Worm (Caenorhabditis elegans) whole organism, early embryonic: Measurements from ENCODE around the gene C34B4.4.

Experiments
- B0310.2 ChIP-seq: sonication (generic microtip); optimal IDR thresholded peaks from 2 replicates; lab custom pipeline; 2016; ENCODE audit warnings: mild to moderate bottlenecking, missing genetic modification characterization, missing compliant biosample characterization
- F13C5.2 ChIP-seq: sonication (generic microtip); optimal IDR thresholded peaks from 2 replicates; lab custom pipeline; 2017; ENCODE audit warnings: mild to moderate bottlenecking, missing genetic modification characterization, inconsistent platforms, missing compliant biosample characterization
- aly-1 ChIP-seq: sonication (generic microtip); optimal IDR thresholded peaks from 2 replicates; lab custom pipeline; 2016; ENCODE audit warnings: missing genetic modification characterization, missing compliant biosample characterization
- ama-1 ChIP-seq: fragments of 150-350 bp; optimal IDR thresholded peaks from 2 replicates; lab custom pipeline; 2014
- ceh-13 ChIP-seq: fragments of 200-800 bp; sonication (Bioruptor generic); optimal IDR thresholded peaks from 2 replicates; lab custom pipeline; 2018; ENCODE audit warnings: mild to moderate bottlenecking, missing genetic modification characterization, missing compliant biosample characterization
- ceh-36 ChIP-seq: sonication (generic microtip); optimal IDR thresholded peaks from 2 replicates; lab custom pipeline; 2016; ENCODE audit warnings: missing genetic modification characterization, inconsistent platforms, missing compliant biosample characterization
- ets-7 ChIP-seq: sonication (generic microtip); optimal IDR thresholded peaks from 2 replicates; lab custom pipeline; 2016; ENCODE audit warnings: missing genotype, missing genetic modification characterization, missing compliant biosample characterization
- flt-1 ChIP-seq: fragments of 200-800 bp; sonication (Bioruptor generic); IDR thresholded peaks from 2 replicates; pipeline ENCODE4 v1.3.6; 2022; ENCODE audit warnings: missing genetic modification characterization, missing compliant biosample characterization
- hmbx-1 ChIP-seq: sonication (generic microtip); optimal IDR thresholded peaks from 2 replicates; lab custom pipeline; 2016; ENCODE audit warnings: mild to moderate bottlenecking, missing genetic modification characterization, missing compliant biosample characterization
- hmg-4 ChIP-seq: fragments of 200-800 bp; sonication (Bioruptor generic); optimal IDR thresholded peaks from 2 replicates; lab custom pipeline; 2018; ENCODE audit warnings: mild to moderate bottlenecking, missing genetic modification characterization, missing compliant biosample characterization
- hnd-1 ChIP-seq: sonication (generic microtip); optimal IDR thresholded peaks from 2 replicates; lab custom pipeline; 2016; ENCODE audit warnings: missing genetic modification characterization, missing compliant biosample characterization
- pes-1 ChIP-seq: fragments of 200-800 bp; sonication (Bioruptor generic); IDR thresholded peaks from 2 replicates; pipeline ENCODE4 v1.3.6; 2022; ENCODE audit warnings: missing genetic modification reagents, missing genetic modification characterization, missing compliant biosample characterization
- scrt-1 ChIP-seq: fragments of 200-800 bp; sonication (Bioruptor generic); IDR thresholded peaks from 2 replicates; pipeline ENCODE4 v1.3.6; 2022; ENCODE audit warnings: missing genetic modification characterization, missing compliant biosample characterization
- sea-1 ChIP-seq: fragments of 200-800 bp; sonication (Bioruptor generic); conservative IDR thresholded peaks from 2 replicates; pipeline ENCODE4 v1.3.6; 2022; ENCODE audit warnings: missing genetic modification characterization, missing compliant biosample characterization
- tbx-11 ChIP-seq: fragments of 200-800 bp; sonication (Bioruptor generic); IDR thresholded peaks from 2 replicates; pipeline ENCODE4 v1.3.6; 2022; ENCODE audit warnings: missing genetic modification characterization, missing compliant biosample characterization
- tbx-37 ChIP-seq: fragments of 200-800 bp; sonication (Bioruptor generic); conservative IDR thresholded peaks from 2 replicates; pipeline ENCODE4 v1.3.6; 2022; ENCODE audit warnings: missing genetic modification reagents, missing genetic modification characterization, missing compliant biosample characterization
- tra-4 ChIP-seq: sonication (generic microtip); optimal IDR thresholded peaks from 2 replicates; lab custom pipeline; 2017; ENCODE audit warnings: missing genetic modification characterization, missing compliant biosample characterization

The C34B4.4 gene

ce11 chrV:13071052-13071451 is 19.2 kb upstream of the C34B4.4 start, which contains the start of gene C34B4.3:
Gene C34B4.3, minus strand, starts transcription at chrV:13071152.
- TF ChIP-seq F13C5.2 (no peak), ets-7 (no peak), hmbx-1 (tag; lab: Kevin White, UChicago) (no peak), ama-1 (lab: Kevin White, UChicago) (no peak), ceh-13 (GFP tag; lab: Kevin White, UChicago) (no peak), hnd-1 (tag; lab: Kevin White, UChicago) (no peak), pes-1 (GFP tag; lab: Robert Waterston, UW) (no peak), B0310.2 (no peak), tbx-37 (GFP tag; lab: Robert Waterston, UW) (no peak), sea-1 (GFP tag; lab: Robert Waterston, UW) (no peak), tbx-11 (GFP tag; lab: Robert Waterston, UW) (no peak), ceh-36 (tag; lab: Kevin White, UChicago) (no peak), scrt-1 (GFP tag; lab: Robert Waterston, UW) (no peak)

ce11 chrV:13073145-13073544 is 17.1 kb upstream of the C34B4.4 start:
- no peak for TF ChIP-seq hmbx-1 (tag; lab: Kevin White, UChicago)

ce11 chrV:13074148-13074547 is 16.1 kb upstream of the C34B4.4 start:
- TF ChIP-seq sea-1 (GFP tag; lab: Robert Waterston, UW): no peak
- TF ChIP-seq tbx-37 (GFP tag; lab: Robert Waterston, UW): no peak
- TF ChIP-seq flt-1 (GFP tag; lab: Robert Waterston, UW): no peak
- TF ChIP-seq hnd-1 (tag; lab: Kevin White, UChicago): no peak
- no peak for TF ChIP-seq aly-1 (tag; lab: Kevin White, UChicago)

ce11 chrV:13075432-13075831 is 14.8 kb upstream of the C34B4.4 start:
- no peak for TF ChIP-seq B0310.2
- TF ChIP-seq ama-1 (lab: Kevin White, UChicago): no peak
- TF ChIP-seq sea-1 (GFP tag; lab: Robert Waterston, UW): no peak
- TF ChIP-seq pes-1 (GFP tag; lab: Robert Waterston, UW): no peak
- no peak for TF ChIP-seq flt-1 (GFP tag; lab: Robert Waterston, UW)
- TF ChIP-seq F13C5.2: no peak
- no peak for TF ChIP-seq scrt-1 (GFP tag; lab: Robert Waterston, UW)

- TF ChIP-seq sea-1 (GFP tag; lab: Robert Waterston, UW) (no peak), hnd-1 (tag; lab: Kevin White, UChicago) (no peak), F13C5.2 (no peak), hmbx-1 (tag; lab: Kevin White, UChicago) (no peak), tra-4 (no peak), scrt-1 (GFP tag; lab: Robert Waterston, UW) (no peak), ets-7 (no peak), ceh-36 (tag; lab: Kevin White, UChicago) (no peak), hmg-4 (no peak), tbx-11 (GFP tag; lab: Robert Waterston, UW) (no peak), flt-1 (GFP tag; lab: Robert Waterston, UW) (no peak), B0310.2 (no peak)
These were observed 8.9 kb upstream of the C34B4.4 start for ce11 chrV:13081197-13081747.

- TF ChIP-seq tbx-37 (GFP tag; lab: Robert Waterston, UW) (no peak), pes-1 (GFP tag; lab: Robert Waterston, UW) (no peak), flt-1 (GFP tag; lab: Robert Waterston, UW) (no peak), ets-7 (no peak), F13C5.2 (no peak), scrt-1 (GFP tag; lab: Robert Waterston, UW) (no peak), ceh-36 (tag; lab: Kevin White, UChicago) (no peak), tra-4 (no peak), sea-1 (GFP tag; lab: Robert Waterston, UW) (no peak)
These were observed 7.6 kb upstream of the C34B4.4 start, which contains the start of gene C34B4.2 for ce11 chrV:13082442-13083126. Gene C34B4.2, plus strand, starts transcription at chrV:13083055.

- no peak for TF ChIP-seq tbx-37 (GFP tag; lab: Robert Waterston, UW)
- no peak for TF ChIP-seq pes-1 (GFP tag; lab: Robert Waterston, UW)
- no peak for TF ChIP-seq ceh-13 (GFP tag; lab: Kevin White, UChicago)
- TF ChIP-seq ama-1 (lab: Kevin White, UChicago): no peak
- no peak for TF ChIP-seq hmbx-1 (tag; lab: Kevin White, UChicago)
- no peak for TF ChIP-seq ceh-36 (tag; lab: Kevin White, UChicago)
- no peak for TF ChIP-seq ets-7
- TF ChIP-seq tra-4: no peak
These were observed 6.2 kb upstream of the C34B4.4 start for ce11 chrV:13083751-13084672.
